Worm (Caenorhabditis elegans): ENCODE measurements around the gene skr-4.

Gene skr-4

ce11 chrV:19923924-19924323, at the start of gene skr-4:
skr-4 (plus strand) TSS chrV:19924224.
- no peak for TF ChIP-seq snpc-4 (GFP tag; optimal IDR thresholded peaks at IDR 0.05)
- no peak for TF ChIP-seq snpc-4 (tag; optimal IDR thresholded peaks at IDR 0.05)
- TF ChIP-seq attf-6 (GFP tag; IDR thresholded peaks at IDR 0.05) = no peak
- TF ChIP-seq let-607 (tag; optimal IDR thresholded peaks at IDR 0.05) = no peak
- no peak for TF ChIP-seq B0019.2 (GFP tag; conservative IDR thresholded peaks at IDR 0.05)
- TF ChIP-seq ztf-26 (tag; optimal IDR thresholded peaks at IDR 0.05) = no peak
- no peak for TF ChIP-seq ztf-18 (tag; optimal IDR thresholded peaks at IDR 0.05)

- no peak for TF ChIP-seq sea-2 (GFP tag; IDR thresholded peaks at IDR 0.05)
- no peak for TF ChIP-seq unc-62 (GFP tag; optimal IDR thresholded peaks at IDR 0.05)
- TF ChIP-seq dpl-1 (GFP tag; optimal IDR thresholded peaks at IDR 0.05) = no peak
Observed at ce11 chrV:19882916-19883315, 41.1 kb upstream of the skr-4 start, which contains the start of gene Y116F11B.13. Y116F11B.13 (plus strand) TSS chrV:19883216.

- TF ChIP-seq nfyb-1 (GFP tag; IDR thresholded peaks at IDR 0.05) (no peak), aptf-3 (GFP tag; IDR thresholded peaks at IDR 0.05) (no peak), aptf-2 (GFP tag; conservative IDR thresholded peaks at IDR 0.05) (no peak), egrh-3 (GFP tag; IDR thresholded peaks at IDR 0.05) (no peak), lin-35 (GFP tag; optimal IDR thresholded peaks at IDR 0.05) (no peak), nhr-80 (tag; optimal IDR thresholded peaks at IDR 0.05) (no peak), nhr-179 (tag; optimal IDR thresholded peaks at IDR 0.05) (no peak), F22D6.2 (tag; optimal IDR thresholded peaks at IDR 0.05) (no peak), F55B11.4 (tag; optimal IDR thresholded peaks at IDR 0.05; ENCODE audit: borderline replicate concordance, insufficient read depth) (no peak), repo-1 (tag; optimal IDR thresholded peaks at IDR 0.05) (no peak), lin-54 (GFP tag; optimal IDR thresholded peaks at IDR 0.05) (no peak), ceh-27 (GFP tag; optimal IDR thresholded peaks at IDR 0.05) (no peak), mxl-1 (tag; optimal IDR thresholded peaks at IDR 0.05) (no peak), madf-6 (GFP tag; IDR thresholded peaks at IDR 0.05) (no peak), ceh-58 (GFP tag; IDR thresholded peaks at IDR 0.05) (no peak), ztf-26 (tag; optimal IDR thresholded peaks at IDR 0.05) (no peak), lin-40 (tag; optimal IDR thresholded peaks at IDR 0.05) (no peak), F57C9.4 (tag; optimal IDR thresholded peaks at IDR 0.05) (no peak), ceh-79 (tag; optimal IDR thresholded peaks at IDR 0.05) (no peak), rpc-1 (optimal IDR thresholded peaks at IDR 0.05) (no peak), rpc-1 (tag; optimal IDR thresholded peaks at IDR 0.05) (no peak)
Observed at ce11 chrV:19895250-19895649, 28.8 kb upstream of the skr-4 start, which contains the start of gene gly-4. gly-4 (minus strand) TSS chrV:19895350.

- TF ChIP-seq ceh-100 (GFP tag; IDR thresholded peaks at IDR 0.05) (no peak), let-526 (GFP tag; IDR thresholded peaks at IDR 0.05) (no peak), ceh-79 (tag; optimal IDR thresholded peaks at IDR 0.05) (no peak), madf-3 (GFP tag; IDR thresholded peaks at IDR 0.05) (no peak), madf-10 (tag; optimal IDR thresholded peaks at IDR 0.05) (no peak), hmg-1.2 (GFP tag; IDR thresholded peaks at IDR 0.05) (peak; percentile 59; the same call in 1 of the 2 replicates), ztf-25 (GFP tag; IDR thresholded peaks at IDR 0.05) (no peak), hsf-1 (GFP tag; IDR thresholded peaks at IDR 0.05) (no peak), cebp-1 (GFP tag; IDR thresholded peaks at IDR 0.05) (no peak), cebp-1 (tag; optimal IDR thresholded peaks at IDR 0.05) (peak; percentile 30), sptf-2 (GFP tag; optimal IDR thresholded peaks at IDR 0.05) (no peak), let-607 (tag; optimal IDR thresholded peaks at IDR 0.05) (peak; percentile 29 to 63), cebp-2 (GFP tag; IDR thresholded peaks at IDR 0.05) (no peak), madf-8 (GFP tag; conservative IDR thresholded peaks at IDR 0.05) (no peak), Y53G8AR.9 (GFP tag; conservative IDR thresholded peaks at IDR 0.05) (no peak), lsy-27 (tag; optimal IDR thresholded peaks at IDR 0.05; ENCODE audit: borderline replicate concordance, insufficient read depth) (no peak), aptf-3 (GFP tag; IDR thresholded peaks at IDR 0.05) (no peak), pha-4 (tag; optimal IDR thresholded peaks at IDR 0.05) (no peak), F57A8.1 (GFP tag; optimal IDR thresholded peaks at IDR 0.05) (no peak), tbp1 (GFP tag; optimal IDR thresholded peaks at IDR 0.05) (no peak)
Observed at ce11 chrV:19897557-19897956, 26.5 kb upstream of the skr-4 start.
